Worm (Caenorhabditis elegans) whole organism, L4 larva: ENCODE measurements around the gene ZK1127.4.
A peak's percentile ranks its signal among the peaks of the same experiment; 100 is the strongest.

Experiments used
- D1046.2 ChIP-seq: fragments of 200-800 bp; sonication (Bioruptor generic); IDR thresholded peaks from 2 replicates; pipeline ENCODE4 v1.3.6; 2022; ENCODE audit warnings: missing genetic modification characterization, missing compliant biosample characterization
- F44E2.7 ChIP-seq: fragments of 200-800 bp; sonication (Bioruptor generic); IDR thresholded peaks from 2 replicates; pipeline ENCODE4 v2.1.2; 2022; ENCODE audit warnings: missing genetic modification characterization, missing compliant biosample characterization
- R02D3.7 ChIP-seq: fragments of 150-350 bp; sonication (generic microtip); optimal IDR thresholded peaks from 3 replicates; lab custom pipeline; 2014; ENCODE audit warnings: missing biosample characterization, missing genetic modification characterization
- Y5F2A.4 ChIP-seq: fragments of 200-800 bp; sonication (Bioruptor generic); optimal IDR thresholded peaks from 2 replicates; lab custom pipeline; 2018; ENCODE audit warnings: mild to moderate bottlenecking, missing genetic modification characterization, missing compliant biosample characterization
- Y75B8A.6 ChIP-seq: fragments of 200-800 bp; sonication (Bioruptor generic); IDR thresholded peaks from 2 replicates; pipeline ENCODE4 v1.3.6; 2022; ENCODE audit warnings: missing genetic modification reagents, missing genetic modification characterization, missing compliant biosample characterization
- arid-1 ChIP-seq: fragments of 200-800 bp; sonication (Bioruptor generic); conservative IDR thresholded peaks from 2 replicates; pipeline ENCODE4 v1.3.6; 2022; ENCODE audit warnings: missing genetic modification reagents, missing genetic modification characterization, missing compliant biosample characterization
- ceh-44 ChIP-seq: fragments of 200-800 bp; sonication (Bioruptor generic); IDR thresholded peaks from 2 replicates; pipeline ENCODE4 v1.3.6; 2022; ENCODE audit warnings: missing genetic modification reagents, missing genetic modification characterization, missing compliant biosample characterization
- daf-19 ChIP-seq: fragments of 200-800 bp; sonication (Bioruptor generic); conservative IDR thresholded peaks from 2 replicates; pipeline ENCODE4 v1.3.6; 2022; ENCODE audit warnings: missing genetic modification characterization, missing compliant biosample characterization
- daf-8 ChIP-seq: fragments of 200-800 bp; sonication (Bioruptor generic); IDR thresholded peaks from 2 replicates; pipeline ENCODE4 v1.3.6; 2022; ENCODE audit warnings: missing genetic modification characterization, missing compliant biosample characterization
- duxl-1 ChIP-seq: sonication (generic microtip); optimal IDR thresholded peaks from 2 replicates; lab custom pipeline; 2016; ENCODE audit warnings: mild to moderate bottlenecking, missing genetic modification characterization, moderate library complexity, missing compliant biosample characterization; ENCODE audit not compliant: poor library complexity
- egl-43 ChIP-seq: fragments of 200-800 bp; sonication (Bioruptor generic); IDR thresholded peaks from 2 replicates; pipeline ENCODE4 v1.3.6; 2022; ENCODE audit warnings: missing genetic modification reagents, missing genetic modification characterization, missing compliant biosample characterization
- fos-1 ChIP-seq: fragments of 150-350 bp; optimal IDR thresholded peaks from 2 replicates; lab custom pipeline; 2014; ENCODE audit warnings: missing biosample characterization, missing genetic modification characterization
- lin-15B ChIP-seq: fragments of 150-350 bp; sonication (generic microtip); optimal IDR thresholded peaks from 3 replicates; lab custom pipeline; 2014; ENCODE audit warnings: missing biosample characterization, missing genetic modification characterization
- lin-38 ChIP-seq: fragments of 200-800 bp; sonication (Bioruptor generic); IDR thresholded peaks from 2 replicates; pipeline ENCODE4 v1.3.6; 2022; ENCODE audit warnings: missing genetic modification reagents, missing genetic modification characterization, missing compliant biosample characterization
- lsy-2 ChIP-seq, 2 experiments: fragments of 150-350 bp in 1 of 2; sonication (generic microtip) in 1 of 2; optimal IDR thresholded peaks; 2 replicates each; lab custom pipeline; 2014 to 2017; ENCODE audit warnings: missing biosample characterization in 2 of 2, missing genetic modification characterization in 2 of 2
- madf-9 ChIP-seq: fragments of 200-800 bp; sonication (Bioruptor generic); conservative IDR thresholded peaks from 2 replicates; pipeline ENCODE4 v1.3.6; 2022; ENCODE audit warnings: missing genetic modification reagents, missing genetic modification characterization, missing compliant biosample characterization
- nhr-10 ChIP-seq: fragments of 150-350 bp; optimal IDR thresholded peaks from 2 replicates; lab custom pipeline; 2014; ENCODE audit warnings: missing biosample characterization, missing genetic modification characterization
- nhr-77 ChIP-seq: fragments of 150-350 bp; optimal IDR thresholded peaks from 2 replicates; lab custom pipeline; 2014; ENCODE audit warnings: missing biosample characterization, missing genetic modification characterization
- unc-62 ChIP-seq, 3 experiments: fragments of 150-350 bp in 1 of 3; sonication (generic microtip); optimal IDR thresholded peaks in 2 of 3; peaks in 1 of 3; 1 replicate in 1 of 3; 2 replicates in 2 of 3; lab custom pipeline; 2014 to 2017; ENCODE audit warnings: missing biosample characterization in 3 of 3, missing genetic modification characterization in 3 of 3, missing genetic modification reagents in 3 of 3, missing genotype in 1 of 3
- zfp-3 ChIP-seq: fragments of 200-800 bp; sonication (Bioruptor generic); conservative IDR thresholded peaks from 2 replicates; pipeline ENCODE4 v1.3.6; 2022; ENCODE audit warnings: missing genetic modification reagents, missing genetic modification characterization, missing compliant biosample characterization
- ztf-7 ChIP-seq: fragments of 150-350 bp; optimal IDR thresholded peaks from 2 replicates; lab custom pipeline; 2014; ENCODE audit warnings: missing biosample characterization, missing genetic modification characterization

ZK1127.4 gene

DNA sequence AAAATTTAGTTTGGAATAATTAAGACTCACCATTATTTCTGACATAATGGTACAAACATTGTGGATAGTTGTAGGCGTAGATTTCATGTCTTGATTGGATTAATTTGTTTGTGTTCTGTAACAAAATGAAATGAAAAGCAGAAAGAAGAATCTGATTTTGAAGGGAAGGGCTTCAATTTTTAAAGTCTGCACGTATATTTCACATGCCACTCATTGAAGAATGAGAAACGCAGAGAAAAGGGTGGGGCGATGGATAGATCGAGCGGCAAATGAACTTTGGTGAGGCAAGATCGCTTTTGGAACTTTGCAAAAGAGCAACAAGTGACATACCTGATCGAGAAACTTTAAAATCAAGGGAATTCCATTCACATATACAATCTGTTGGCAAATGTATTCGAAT lies 48.5 kb downstream of the ZK1127.4 start (continued):
- no peak for TF ChIP-seq lin-15B (tag; lab: Kevin White, UChicago)
- TF ChIP-seq egl-43 (GFP tag; lab: Robert Waterston, UW), result no peak
- no peak for TF ChIP-seq nhr-10 (tag; lab: Kevin White, UChicago)
- no peak for TF ChIP-seq nhr-77 (tag; lab: Kevin White, UChicago)
- TF ChIP-seq duxl-1 (tag; lab: Kevin White, UChicago), result no peak
- TF ChIP-seq R02D3.7, result no peak
- no peak for TF ChIP-seq daf-19 (GFP tag; lab: Robert Waterston, UW)
- TF ChIP-seq ceh-44 (GFP tag; lab: Robert Waterston, UW), result no peak
- TF ChIP-seq lsy-2 (tag; optimal IDR thresholded peaks at IDR 0.05; lab: Kevin White, UChicago), result peak in 1 of 2 experiments; percentile 47
- no peak for TF ChIP-seq madf-9 (GFP tag; lab: Robert Waterston, UW)
- TF ChIP-seq F44E2.7 (GFP tag; lab: Robert Waterston, UW), result no peak
- TF ChIP-seq Y5F2A.4 (GFP tag; lab: Kevin White, UChicago), result no peak
- TF ChIP-seq D1046.2 (GFP tag; lab: Robert Waterston, UW), result no peak
- no peak; the same call in 1 of the 2 replicates for TF ChIP-seq lin-38 (GFP tag; lab: Robert Waterston, UW)
- no peak for TF ChIP-seq daf-8 (GFP tag; lab: Robert Waterston, UW)
- no peak for TF ChIP-seq arid-1 (GFP tag; lab: Robert Waterston, UW)
- no peak for TF ChIP-seq ztf-7 (tag; lab: Kevin White, UChicago)
- TF ChIP-seq Y75B8A.6 (GFP tag; lab: Robert Waterston, UW), result no peak
- no peak for TF ChIP-seq zfp-3 (GFP tag; lab: Robert Waterston, UW)
- TF ChIP-seq, all 104 proteins: peak for 6

DNA sequence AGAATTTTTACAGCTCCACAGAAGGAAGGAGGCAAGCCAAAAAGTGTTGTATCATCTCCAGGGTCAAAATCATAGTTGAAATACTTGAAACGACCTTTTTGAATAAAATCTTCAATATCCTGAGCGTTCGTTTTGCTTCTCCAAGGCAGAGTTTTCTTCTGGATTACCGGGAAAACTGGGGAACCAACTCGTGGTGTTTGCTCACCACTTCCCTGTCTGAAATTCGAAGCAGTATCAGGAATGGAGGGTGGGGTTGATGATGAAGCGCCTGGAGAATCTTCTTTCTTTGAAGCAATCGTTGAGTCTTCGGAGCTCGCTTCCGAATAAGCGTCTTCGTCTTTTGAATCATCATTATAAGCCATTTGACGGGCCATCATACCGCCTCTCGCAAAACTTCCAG lies 49.4 kb downstream of the ZK1127.4 start:
- TF ChIP-seq unc-62 (GFP tag; optimal IDR thresholded peaks at IDR 0.05 in 1 of 2; lab: Kevin White, UChicago), result peak in 1 of 2 experiments; percentile 93
- TF ChIP-seq unc-62 (tag; optimal IDR thresholded peaks at IDR 0.05; lab: Kevin White, UChicago), result no peak
- no peak for TF ChIP-seq fos-1 (tag; lab: Kevin White, UChicago)
